Fruit fly (Drosophila melanogaster) whole organism, embryonic: ENCODE measurements around the gene Hsp70Ab.

Source experiments
- Aef1 ChIP-seq: fragments of 200-800 bp; sonication (Bioruptor generic); IDR thresholded peaks from 3 replicates; pipeline ENCODE4 v1.3.6; 2022; ENCODE audit warnings: missing biosample characterization, missing genetic modification characterization
- Bteb2 ChIP-seq: fragments of 200-800 bp; sonication (Bioruptor generic); optimal IDR thresholded peaks from 2 replicates; lab custom pipeline; 2016; ENCODE audit warnings: missing biosample characterization, missing genetic modification characterization
- CG12104 ChIP-seq: fragments of 200-800 bp; sonication (Bioruptor generic); optimal IDR thresholded peaks from 3 replicates; lab custom pipeline; 2016; ENCODE audit warnings: missing biosample characterization, missing genetic modification characterization
- CG12155 ChIP-seq: fragments of 200-800 bp; sonication (Bioruptor generic); optimal IDR thresholded peaks from 3 replicates; lab custom pipeline; 2016; ENCODE audit warnings: missing biosample characterization, missing genetic modification characterization
- CG13424 ChIP-seq: fragments of 200-800 bp; sonication (Bioruptor generic); optimal IDR thresholded peaks from 2 replicates; lab custom pipeline; 2019; ENCODE audit warnings: missing biosample characterization, mild to moderate bottlenecking, missing genetic modification characterization, moderate library complexity
- CG14965 ChIP-seq: fragments of 200-800 bp; sonication (Bioruptor generic); optimal IDR thresholded peaks from 2 replicates; lab custom pipeline; 2016; ENCODE audit warnings: missing biosample characterization, missing genetic modification characterization, borderline replicate concordance
- CG1603 ChIP-seq: fragments of 200-800 bp; sonication (Bioruptor generic); optimal IDR thresholded peaks from 2 replicates; lab custom pipeline; 2019; ENCODE audit warnings: missing biosample characterization, mild to moderate bottlenecking, missing genetic modification characterization, moderate library complexity
- CG16813 ChIP-seq: fragments of 200-800 bp; sonication (Bioruptor generic); IDR thresholded peaks from 3 replicates; pipeline ENCODE4 v1.3.6; 2022; ENCODE audit warnings: missing biosample characterization, missing genetic modification characterization; ENCODE audit not compliant: partially characterized antibody
- CG16815 ChIP-seq: fragments of 200-800 bp; sonication (Bioruptor generic); optimal IDR thresholded peaks from 3 replicates; lab custom pipeline; 2017; ENCODE audit warnings: missing biosample characterization, mild to moderate bottlenecking, missing genetic modification characterization
- CG16863 ChIP-seq: fragments of 200-800 bp; sonication (Bioruptor generic); optimal IDR thresholded peaks from 3 replicates; lab custom pipeline; 2016; ENCODE audit warnings: missing biosample characterization, missing genetic modification characterization
- CG17328 ChIP-seq: fragments of 200-800 bp; sonication (Bioruptor generic); IDR thresholded peaks from 2 replicates; pipeline ENCODE4 v1.3.6; 2022; ENCODE audit warnings: missing biosample characterization, missing genetic modification characterization
- CG30431 ChIP-seq: fragments of 200-800 bp; sonication (Bioruptor generic); optimal IDR thresholded peaks from 2 replicates; lab custom pipeline; 2017; ENCODE audit warnings: missing biosample characterization, missing genetic modification characterization
- CG42726 ChIP-seq: fragments of 200-800 bp; sonication (Bioruptor generic); IDR thresholded peaks from 2 replicates; pipeline ENCODE4 v1.3.6; 2022; ENCODE audit warnings: missing biosample characterization, missing genetic modification characterization; ENCODE audit not compliant: partially characterized antibody
- CG4360 ChIP-seq: fragments of 200-800 bp; sonication (Bioruptor generic); IDR thresholded peaks from 2 replicates; pipeline ENCODE4 v1.3.6; 2022; ENCODE audit warnings: missing biosample characterization, missing genetic modification characterization
- CG4424 ChIP-seq: fragments of 200-800 bp; sonication (Bioruptor generic); optimal IDR thresholded peaks from 3 replicates; lab custom pipeline; 2016; ENCODE audit warnings: missing biosample characterization, missing genetic modification characterization
- CG7357 ChIP-seq: fragments of 200-800 bp; sonication (Bioruptor generic); IDR thresholded peaks from 3 replicates; pipeline ENCODE4 v1.3.6; 2022; ENCODE audit warnings: missing biosample characterization, missing genetic modification characterization
- CG7745 ChIP-seq: fragments of 200-800 bp; sonication (Bioruptor generic); optimal IDR thresholded peaks from 2 replicates; lab custom pipeline; 2018; ENCODE audit warnings: missing biosample characterization, mild to moderate bottlenecking, missing genetic modification characterization, moderate library complexity
- CG7786 ChIP-seq: fragments of 200-800 bp; sonication (Bioruptor generic); optimal IDR thresholded peaks from 2 replicates; lab custom pipeline; 2016; ENCODE audit warnings: missing biosample characterization, missing genetic modification characterization
- CG8281 ChIP-seq: fragments of 200-800 bp; sonication (Bioruptor generic); optimal IDR thresholded peaks from 2 replicates; lab custom pipeline; 2018; ENCODE audit warnings: missing biosample characterization, mild to moderate bottlenecking, missing genetic modification characterization, moderate library complexity
- CG8388 ChIP-seq: fragments of 200-800 bp; sonication (Bioruptor generic); optimal IDR thresholded peaks from 2 replicates; lab custom pipeline; 2019; ENCODE audit warnings: missing biosample characterization, mild to moderate bottlenecking, missing genetic modification characterization, moderate library complexity
- Dip2 ChIP-seq: fragments of 200-800 bp; sonication (Bioruptor generic); IDR thresholded peaks from 2 replicates; pipeline ENCODE4 v1.3.6; 2022; ENCODE audit warnings: missing biosample characterization, missing genetic modification characterization
- Elba2 ChIP-seq: fragments of 200-800 bp; sonication (Bioruptor generic); optimal IDR thresholded peaks from 3 replicates; lab custom pipeline; 2016; ENCODE audit warnings: missing biosample characterization, missing genetic modification characterization
- GATAe ChIP-seq: fragments of 200-800 bp; sonication (Bioruptor generic); conservative IDR thresholded peaks from 2 replicates; pipeline ENCODE4 v1.3.6; 2022; ENCODE audit warnings: missing biosample characterization, missing genetic modification characterization
- Gug ChIP-seq: fragments of 200-800 bp; sonication (Bioruptor generic); IDR thresholded peaks from 4 replicates; pipeline ENCODE4 v1.3.6; 2022; ENCODE audit warnings: missing biosample characterization, missing genetic modification characterization
- Hr3 ChIP-seq: fragments of 200-800 bp; sonication (Bioruptor generic); optimal IDR thresholded peaks from 3 replicates; lab custom pipeline; 2016; ENCODE audit warnings: missing biosample characterization, missing genetic modification characterization
- Max ChIP-seq: fragments of 200-800 bp; sonication (Bioruptor generic); optimal IDR thresholded peaks from 2 replicates; lab custom pipeline; 2016; ENCODE audit warnings: missing biosample characterization, mild to moderate bottlenecking, missing genetic modification characterization
- Mrtf ChIP-seq: fragments of 200-800 bp; sonication (Bioruptor generic); IDR thresholded peaks from 3 replicates; pipeline ENCODE4 v1.3.6; 2022; ENCODE audit warnings: missing biosample characterization, missing genetic modification characterization
- Ptx1 ChIP-seq: fragments of 200-800 bp; sonication (Bioruptor generic); IDR thresholded peaks from 2 replicates; pipeline ENCODE4 v1.3.6; 2022; ENCODE audit warnings: missing biosample characterization, missing genetic modification characterization
- Taf1 ChIP-seq: fragments of 200-800 bp; sonication (Bioruptor generic); IDR thresholded peaks from 2 replicates; pipeline ENCODE4 v1.3.6; 2022; ENCODE audit warnings: missing biosample characterization, missing genetic modification characterization
- Xbp1 ChIP-seq: fragments of 200-800 bp; sonication (Bioruptor generic); optimal IDR thresholded peaks from 3 replicates; lab custom pipeline; 2016; ENCODE audit warnings: missing biosample characterization, mild to moderate bottlenecking, missing genetic modification characterization
- ase ChIP-seq: fragments of 200-800 bp; sonication (Bioruptor generic); IDR thresholded peaks from 3 replicates; pipeline ENCODE4 v1.3.6; 2022; ENCODE audit warnings: missing biosample characterization, missing genetic modification characterization
- bcd ChIP-seq: fragments of 200-800 bp; sonication (Bioruptor generic); optimal IDR thresholded peaks from 2 replicates; lab custom pipeline; 2017; ENCODE audit warnings: missing biosample characterization, mild to moderate bottlenecking, missing genetic modification characterization
- ci ChIP-seq: fragments of 200-800 bp; sonication (Bioruptor generic); IDR thresholded peaks from 3 replicates; pipeline ENCODE4 v1.3.6; 2022; ENCODE audit warnings: missing biosample characterization, missing genetic modification characterization
- crp ChIP-seq, 2 experiments: fragments of 200-800 bp; sonication (Bioruptor generic); optimal IDR thresholded peaks; 2 replicates in 1 of 2; 3 replicates in 1 of 2; lab custom pipeline; 2017; ENCODE audit warnings: missing biosample characterization in 2 of 2, missing genetic modification characterization in 2 of 2, mild to moderate bottlenecking in 1 of 2, moderate library complexity in 1 of 2
- eve ChIP-seq, 2 experiments: fragments of >200 bp; optimal IDR thresholded peaks; 2 replicates each; lab custom pipeline; 2017; ENCODE audit warnings: missing biosample characterization in 2 of 2, missing genetic modification characterization in 2 of 2
- ewg ChIP-seq: fragments of 200-800 bp; sonication (Bioruptor generic); optimal IDR thresholded peaks from 3 replicates; lab custom pipeline; 2017; ENCODE audit warnings: mild to moderate bottlenecking, missing biosample characterization, missing genetic modification reagents, missing genetic modification characterization
- grn ChIP-seq: fragments of 200-800 bp; sonication (Bioruptor generic); optimal IDR thresholded peaks from 3 replicates; lab custom pipeline; 2017; ENCODE audit warnings: missing biosample characterization, missing genetic modification characterization
- inv ChIP-seq: fragments of 200-800 bp; sonication (Bioruptor generic); IDR thresholded peaks from 2 replicates; pipeline ENCODE4 v1.3.6; 2022; ENCODE audit warnings: missing biosample characterization, missing genetic modification characterization; ENCODE audit not compliant: partially characterized antibody
- kay ChIP-seq: fragments of 200-800 bp; sonication (Bioruptor generic); optimal IDR thresholded peaks from 2 replicates; lab custom pipeline; 2016; ENCODE audit warnings: missing biosample characterization, missing genetic modification characterization
- ken ChIP-seq: fragments of 200-800 bp; sonication (Bioruptor generic); IDR thresholded peaks from 3 replicates; pipeline ENCODE4 v1.3.6; 2022; ENCODE audit warnings: missing biosample characterization, missing genetic modification characterization
- lab ChIP-seq: fragments of 200-800 bp; sonication (Bioruptor generic); optimal IDR thresholded peaks from 3 replicates; lab custom pipeline; 2017; ENCODE audit warnings: missing biosample characterization, missing genetic modification characterization, mild to moderate bottlenecking, moderate library complexity, missing genetic modification reagents
- lola ChIP-seq, 3 experiments: fragments of >200 bp in 2 of 3; fragments of 200-800 bp in 1 of 3; sonication (Bioruptor generic) in 1 of 3; optimal IDR thresholded peaks; 2 replicates each; lab custom pipeline; 2017 to 2019; ENCODE audit warnings: missing biosample characterization in 3 of 3, missing genetic modification characterization in 3 of 3, mild to moderate bottlenecking in 1 of 3, moderate library complexity in 1 of 3
- lov ChIP-seq, 2 experiments: fragments of 200-800 bp in 1 of 2; fragments of >200 bp in 1 of 2; sonication (Bioruptor generic) in 1 of 2; IDR thresholded peaks in 1 of 2; optimal IDR thresholded peaks in 1 of 2; 2 replicates in 1 of 2; 3 replicates in 1 of 2; pipeline versions ENCODE4 v1.3.6 to Lab custom; 2017 to 2022; ENCODE audit warnings: missing biosample characterization in 1 of 2, missing genetic modification characterization in 1 of 2
- mam ChIP-seq: fragments of 200-800 bp; sonication (Bioruptor generic); optimal IDR thresholded peaks from 3 replicates; lab custom pipeline; 2016; ENCODE audit warnings: missing biosample characterization, missing genetic modification characterization
- org-1 ChIP-seq: fragments of 200-800 bp; sonication (Bioruptor generic); optimal IDR thresholded peaks from 2 replicates; lab custom pipeline; 2017; ENCODE audit warnings: missing biosample characterization, missing genetic modification characterization
- sim ChIP-seq: fragments of 200-800 bp; sonication (Bioruptor generic); IDR thresholded peaks from 2 replicates; pipeline ENCODE4 v1.3.6; 2022; ENCODE audit warnings: missing biosample characterization, missing genetic modification characterization
- sima ChIP-seq: fragments of 200-800 bp; sonication (Bioruptor generic); optimal IDR thresholded peaks from 2 replicates; lab custom pipeline; 2016; ENCODE audit warnings: missing biosample characterization, missing genetic modification characterization
- ssp ChIP-seq: fragments of 200-800 bp; sonication (Bioruptor generic); IDR thresholded peaks from 2 replicates; pipeline ENCODE4 v1.3.6; 2022; ENCODE audit warnings: missing biosample characterization, missing genetic modification characterization
- yki ChIP-seq: fragments of >200 bp; optimal IDR thresholded peaks from 3 replicates; lab custom pipeline; 2018

The Hsp70Ab gene

dm6 chr3R:11947079-11947869 is 11.1 kb upstream of the Hsp70Ab start (continued):
- TF ChIP-seq CG30431 (GFP tag; lab: Kevin White, UChicago) (no peak), Aef1 (GFP tag; lab: Robert Waterston, UW) (peak; percentile 33; the same call in 2 of the 3 replicates), Taf1 (GFP tag; lab: Robert Waterston, UW) (no peak), mam (peak; percentile 7), lola (GFP tag; optimal IDR thresholded peaks at IDR 0.05; lab: Kevin White, UChicago) (no peak), CG1603 (tag; lab: Kevin White, UChicago) (peak; percentile 46), bcd (GFP tag; lab: Kevin White, UChicago) (peak; percentile 22), lab (GFP tag; lab: Kevin White, UChicago) (peak; percentile 26), eve (GFP tag; optimal IDR thresholded peaks at IDR 0.05; lab: Kevin White, UChicago) (no peak), Gug (peak; percentile 27; the same call in 1 of the 4 replicates), CG13424 (no peak), ssp (GFP tag; lab: Robert Waterston, UW) (no peak), GATAe (GFP tag; lab: Robert Waterston, UW) (no peak), ci (peak; percentile 27; the same call in 2 of the 3 replicates), kay (GFP tag; lab: Kevin White, UChicago) (no peak), CG16863 (GFP tag; lab: Kevin White, UChicago) (peak; percentile 23), CG7745 (no peak), inv (GFP tag; lab: Robert Waterston, UW) (no peak), CG12104 (GFP tag; lab: Kevin White, UChicago) (no peak), CG16813 (GFP tag; lab: Robert Waterston, UW) (no peak), Bteb2 (no peak), CG42726 (GFP tag; lab: Robert Waterston, UW) (no peak), CG7786 (GFP tag; lab: Kevin White, UChicago) (peak; percentile 15), CG7357 (no peak), ewg (GFP tag; lab: Kevin White, UChicago) (no peak), crp (GFP tag; optimal IDR thresholded peaks at IDR 0.05; lab: Kevin White, UChicago) (no peak), Mrtf (0 out of 3 replicates have a peak, but pooled peaks have one; percentile 33), CG16815 (GFP tag; lab: Kevin White, UChicago) (no peak), Ptx1 (GFP tag; lab: Robert Waterston, UW) (peak; percentile 41; the same call in 1 of the 2 replicates), lov (optimal IDR thresholded peaks at IDR 0.05; lab: Kevin White, UChicago) (no peak), lov (GFP tag; IDR thresholded peaks at IDR 0.05; lab: Robert Waterston, UW) (no peak), CG12155 (no peak), sima (GFP tag; lab: Kevin White, UChicago) (no peak), CG4360 (GFP tag; lab: Robert Waterston, UW) (peak; percentile 80), CG8281 (no peak), CG8388 (GFP tag; lab: Kevin White, UChicago) (no peak), org-1 (GFP tag; lab: Kevin White, UChicago) (peak; percentile 26), Xbp1 (GFP tag; lab: Kevin White, UChicago) (no peak), ase (GFP tag; lab: Robert Waterston, UW) (no peak), CG4424 (GFP tag; lab: Kevin White, UChicago) (no peak), Dip2 (GFP tag; lab: Robert Waterston, UW) (no peak), Max (no peak), grn (GFP tag; lab: Kevin White, UChicago) (no peak), Elba2 (GFP tag; lab: Kevin White, UChicago) (no peak), yki (lab: Kevin White, UChicago) (no peak), Hr3 (GFP tag; lab: Kevin White, UChicago) (no peak), CG17328 (no peak), sim (GFP tag; lab: Robert Waterston, UW) (no peak), ken (GFP tag; lab: Robert Waterston, UW) (no peak), CG14965 (GFP tag; lab: Kevin White, UChicago) (no peak)
